Worm (Caenorhabditis elegans): Measurements from ENCODE around the gene cysl-1.

DNA sequence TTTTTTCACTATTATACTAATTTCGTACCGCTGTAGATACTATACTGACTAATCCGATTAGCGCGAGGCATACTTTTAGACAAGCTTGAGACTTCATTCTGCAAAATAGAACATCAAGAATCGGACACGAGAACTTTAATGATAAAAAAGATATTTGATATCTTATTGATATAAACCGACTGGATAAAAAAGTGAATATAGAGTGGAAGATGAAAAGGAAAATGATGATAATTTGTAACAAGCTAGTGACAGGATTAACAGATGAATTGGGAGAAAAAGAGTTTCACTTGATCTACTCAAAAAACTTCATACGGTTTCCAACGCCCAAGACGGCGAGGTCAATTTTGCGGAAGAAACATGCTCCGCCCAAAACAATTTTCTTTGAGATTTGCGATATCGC, 5.4 kb downstream of the cysl-1 start, which contains the start of gene nas-37:
- TF ChIP-seq nhr-77 (tag; optimal IDR thresholded peaks at IDR 0.05) (no peak), mep-1 (tag; optimal IDR thresholded peaks at IDR 0.05) (no peak), ama-1 (optimal IDR thresholded peaks at IDR 0.05) (no peak), F10B5.3 (tag; optimal IDR thresholded peaks at IDR 0.05) (no peak), lir-3 (tag; optimal IDR thresholded peaks at IDR 0.05) (no peak), Y5F2A.4 (GFP tag; optimal IDR thresholded peaks at IDR 0.05) (no peak), lin-15B (tag; optimal IDR thresholded peaks at IDR 0.05) (no peak), pha-4 (GFP tag; IDR thresholded peaks at IDR 0.05) (no peak), pha-4 (tag; optimal IDR thresholded peaks at IDR 0.05) (no peak)
